Fruit fly (Drosophila melanogaster) whole organism: ENCODE results near the gene ex.

Source experiments
- CG8478 ChIP-seq: fragments of >200 bp; optimal IDR thresholded peaks from 2 replicates; lab custom pipeline; 2018; ENCODE audit warnings: inconsistent platforms
- EcR ChIP-seq, 2 experiments: fragments of >200 bp; optimal IDR thresholded peaks; 2 replicates each; lab custom pipeline; 2017; ENCODE audit warnings: missing biosample characterization in 2 of 2, missing genetic modification characterization in 2 of 2, missing genetic modification reagents in 2 of 2
- psq ChIP-seq: fragments of >200 bp; optimal IDR thresholded peaks from 2 replicates; lab custom pipeline; 2017
- usp ChIP-seq: fragments of >200 bp; optimal IDR thresholded peaks from 2 replicates; lab custom pipeline; 2017; ENCODE audit warnings: missing biosample characterization, missing genetic modification characterization, mixed read lengths

- TF ChIP-seq CG8478: no peak
- no peak for TF ChIP-seq EcR (GFP tag; optimal IDR thresholded peaks at IDR 0.05; lab: Kevin White, UChicago)
- no peak for TF ChIP-seq usp (GFP tag; lab: Kevin White, UChicago)
- TF ChIP-seq psq (lab: Kevin White, UChicago): no peak
These were observed 56.1 kb downstream of the ex start for dm6 chr2L:487171-487570.
